Fruit fly (Drosophila melanogaster) whole organism, embryonic: Measurements from ENCODE around the gene CG4438.

ENCODE experiments used
- B-H2 ChIP-seq: fragments of 200-800 bp; sonication (Bioruptor generic); optimal IDR thresholded peaks from 2 replicates; lab custom pipeline; 2018; ENCODE audit warnings: missing biosample characterization, mild to moderate bottlenecking, missing genetic modification characterization
- C15 ChIP-seq: fragments of 200-800 bp; sonication (Bioruptor generic); IDR thresholded peaks from 3 replicates; pipeline ENCODE4 v1.3.6; 2022; ENCODE audit warnings: missing biosample characterization, missing genetic modification characterization
- CG11456 ChIP-seq: fragments of 200-800 bp; sonication (Bioruptor generic); IDR thresholded peaks from 3 replicates; pipeline ENCODE4 v1.3.6; 2022; ENCODE audit warnings: missing biosample characterization, missing genetic modification characterization
- CG12236 ChIP-seq: fragments of 200-800 bp; sonication (Bioruptor generic); optimal IDR thresholded peaks from 2 replicates; lab custom pipeline; 2016; ENCODE audit warnings: missing biosample characterization, missing genetic modification characterization
- CG13624 ChIP-seq: fragments of 200-800 bp; sonication (Bioruptor generic); optimal IDR thresholded peaks from 2 replicates; lab custom pipeline; 2016; ENCODE audit warnings: missing biosample characterization, missing genetic modification characterization
- CG14710 ChIP-seq: fragments of 200-800 bp; sonication (Bioruptor generic); optimal IDR thresholded peaks from 3 replicates; lab custom pipeline; 2019; ENCODE audit warnings: missing biosample characterization, mild to moderate bottlenecking, missing genetic modification characterization, moderate library complexity
- CG18764 ChIP-seq: fragments of 200-800 bp; sonication (Bioruptor generic); optimal IDR thresholded peaks from 3 replicates; lab custom pipeline; 2016; ENCODE audit warnings: missing biosample characterization, missing genetic modification characterization
- CG2199 ChIP-seq: fragments of 200-800 bp; sonication (Bioruptor generic); IDR thresholded peaks from 3 replicates; pipeline ENCODE4 v1.3.6; 2022; ENCODE audit warnings: missing biosample characterization, missing genetic modification characterization
- CG3163 ChIP-seq: fragments of 200-800 bp; sonication (Bioruptor generic); optimal IDR thresholded peaks from 3 replicates; lab custom pipeline; 2016; ENCODE audit warnings: missing biosample characterization, missing genetic modification characterization
- CG4360 ChIP-seq: fragments of 200-800 bp; sonication (Bioruptor generic); IDR thresholded peaks from 2 replicates; pipeline ENCODE4 v1.3.6; 2022; ENCODE audit warnings: missing biosample characterization, missing genetic modification characterization
- CG4617 ChIP-seq: fragments of 200-800 bp; sonication (Bioruptor generic); optimal IDR thresholded peaks from 3 replicates; lab custom pipeline; 2016; ENCODE audit warnings: missing biosample characterization, missing genetic modification characterization, borderline replicate concordance
- CG4854 ChIP-seq: fragments of 200-800 bp; sonication (Bioruptor generic); optimal IDR thresholded peaks from 2 replicates; lab custom pipeline; 2016; ENCODE audit warnings: missing biosample characterization, missing genetic modification characterization, inconsistent platforms
- CG6791 ChIP-seq: fragments of 200-800 bp; sonication (Bioruptor generic); IDR thresholded peaks from 3 replicates; pipeline ENCODE4 v1.3.6; 2022; ENCODE audit warnings: missing biosample characterization, missing genetic modification characterization; ENCODE audit not compliant: partially characterized antibody
- CG7745 ChIP-seq: fragments of 200-800 bp; sonication (Bioruptor generic); optimal IDR thresholded peaks from 2 replicates; lab custom pipeline; 2018; ENCODE audit warnings: missing biosample characterization, mild to moderate bottlenecking, missing genetic modification characterization, moderate library complexity
- CG8765 ChIP-seq: fragments of 200-800 bp; sonication (Bioruptor generic); IDR thresholded peaks from 2 replicates; pipeline ENCODE4 v1.3.6; 2022; ENCODE audit warnings: missing biosample characterization, missing genetic modification characterization
- CG9437 ChIP-seq: fragments of 200-800 bp; sonication (Bioruptor generic); optimal IDR thresholded peaks from 2 replicates; lab custom pipeline; 2018; ENCODE audit warnings: missing biosample characterization, mild to moderate bottlenecking, missing genetic modification characterization
- CkIIα-i1 ChIP-seq: fragments of 200-800 bp; sonication (Bioruptor generic); IDR thresholded peaks from 2 replicates; pipeline ENCODE4 v1.3.6; 2022; ENCODE audit warnings: missing biosample characterization, missing genetic modification characterization
- Drgx ChIP-seq: fragments of 200-800 bp; sonication (Bioruptor generic); IDR thresholded peaks from 2 replicates; pipeline ENCODE4 v1.3.6; 2022; ENCODE audit warnings: missing biosample characterization, missing genetic modification characterization
- Hr78 ChIP-seq, 2 experiments: fragments of 200-800 bp in 1 of 2; fragments of >200 bp in 1 of 2; sonication (Bioruptor generic) in 1 of 2; optimal IDR thresholded peaks; 2 replicates each; lab custom pipeline; 2017 to 2019; ENCODE audit warnings: missing biosample characterization in 2 of 2, missing genetic modification characterization in 2 of 2, mild to moderate bottlenecking in 1 of 2, moderate library complexity in 1 of 2
- Myb ChIP-seq: fragments of 200-800 bp; sonication (Bioruptor generic); optimal IDR thresholded peaks from 2 replicates; lab custom pipeline; 2016; ENCODE audit warnings: missing biosample characterization, missing genetic modification characterization
- Scr ChIP-seq: fragments of 200-800 bp; sonication (Bioruptor generic); IDR thresholded peaks from 2 replicates; pipeline ENCODE4 v1.3.6; 2022; ENCODE audit warnings: missing biosample characterization, missing genetic modification characterization; ENCODE audit not compliant: partially characterized antibody
- Sox100B ChIP-seq: fragments of 200-800 bp; sonication (Bioruptor generic); optimal IDR thresholded peaks from 3 replicates; lab custom pipeline; 2018; ENCODE audit warnings: missing biosample characterization, mild to moderate bottlenecking, missing genetic modification characterization
- Sry-δ ChIP-seq: fragments of 200-800 bp; sonication (Bioruptor generic); optimal IDR thresholded peaks from 2 replicates; lab custom pipeline; 2016; ENCODE audit warnings: missing biosample characterization, missing genetic modification characterization
- Stat92E ChIP-seq, 3 experiments: fragments of >200 bp in 2 of 3; fragments of 200-800 bp in 1 of 3; sonication (Bioruptor generic) in 1 of 3; optimal IDR thresholded peaks; 2 replicates each; lab custom pipeline; 2017 to 2019; ENCODE audit warnings: missing biosample characterization in 3 of 3, missing genetic modification characterization in 3 of 3, mild to moderate bottlenecking in 1 of 3, moderate library complexity in 1 of 3
- ab ChIP-seq: fragments of 200-800 bp; sonication (Bioruptor generic); optimal IDR thresholded peaks from 2 replicates; lab custom pipeline; 2016; ENCODE audit warnings: missing biosample characterization, missing genetic modification characterization
- bab2 ChIP-seq: fragments of 200-800 bp; sonication (Bioruptor generic); optimal IDR thresholded peaks from 2 replicates; lab custom pipeline; 2016; ENCODE audit warnings: missing biosample characterization, missing genetic modification characterization
- bowl ChIP-seq: fragments of 200-800 bp; sonication (Bioruptor generic); IDR thresholded peaks from 2 replicates; pipeline ENCODE4 v1.3.6; 2022; ENCODE audit warnings: missing biosample characterization, missing genetic modification characterization
- bsh ChIP-seq, 2 experiments: fragments of 200-800 bp; sonication (Bioruptor generic); optimal IDR thresholded peaks; 2 replicates each; lab custom pipeline; 2017 to 2018; ENCODE audit warnings: mild to moderate bottlenecking in 2 of 2, missing biosample characterization in 2 of 2, missing genetic modification characterization in 2 of 2, moderate library complexity in 1 of 2
- cg ChIP-seq: fragments of 200-800 bp; sonication (Bioruptor generic); optimal IDR thresholded peaks from 3 replicates; lab custom pipeline; 2019; ENCODE audit warnings: missing biosample characterization, mild to moderate bottlenecking, missing genetic modification characterization, moderate library complexity
- chinmo ChIP-seq: fragments of 200-800 bp; sonication (Bioruptor generic); IDR thresholded peaks from 4 replicates; pipeline ENCODE4 v1.3.6; 2022; ENCODE audit warnings: missing biosample characterization, missing genetic modification characterization; ENCODE audit not compliant: partially characterized antibody
- fd96Cb ChIP-seq: fragments of 200-800 bp; sonication (Bioruptor generic); optimal IDR thresholded peaks from 2 replicates; lab custom pipeline; 2018; ENCODE audit warnings: missing biosample characterization, mild to moderate bottlenecking, missing genetic modification characterization, moderate library complexity
- gsb ChIP-seq: fragments of 200-800 bp; sonication (Bioruptor generic); IDR thresholded peaks from 2 replicates; pipeline ENCODE4 v1.3.6; 2022; ENCODE audit warnings: missing biosample characterization, missing genetic modification characterization
- kni ChIP-seq: fragments of 200-800 bp; sonication (Bioruptor generic); optimal IDR thresholded peaks from 3 replicates; lab custom pipeline; 2017; ENCODE audit warnings: mild to moderate bottlenecking, missing biosample characterization, missing genetic modification reagents, missing genetic modification characterization
- mld ChIP-seq: fragments of 200-800 bp; sonication (Bioruptor generic); IDR thresholded peaks from 3 replicates; pipeline ENCODE4 v1.3.6; 2022; ENCODE audit warnings: missing biosample characterization, missing genetic modification characterization; ENCODE audit not compliant: partially characterized antibody
- odd ChIP-seq: fragments of 200-800 bp; sonication (Bioruptor generic); optimal IDR thresholded peaks from 2 replicates; lab custom pipeline; 2017; ENCODE audit warnings: missing biosample characterization, mild to moderate bottlenecking, missing genetic modification characterization
- org-1 ChIP-seq: fragments of 200-800 bp; sonication (Bioruptor generic); optimal IDR thresholded peaks from 2 replicates; lab custom pipeline; 2017; ENCODE audit warnings: missing biosample characterization, missing genetic modification characterization
- pan ChIP-seq, 4 experiments: fragments of >200 bp in 3 of 4; fragments of 200-800 bp in 1 of 4; sonication (Bioruptor generic) in 1 of 4; optimal IDR thresholded peaks in 3 of 4; IDR thresholded peaks in 1 of 4; 2 replicates each; pipeline versions ENCODE4 v1.3.6 to Lab custom; 2017 to 2022; ENCODE audit warnings: missing biosample characterization in 2 of 4, missing genetic modification characterization in 2 of 4, mixed read lengths in 1 of 4
- pfk ChIP-seq: fragments of 200-800 bp; sonication (Bioruptor generic); optimal IDR thresholded peaks from 2 replicates; lab custom pipeline; 2018; ENCODE audit warnings: missing biosample characterization, mild to moderate bottlenecking, missing genetic modification characterization, moderate library complexity
- pita ChIP-seq: fragments of 200-800 bp; sonication (Bioruptor generic); optimal IDR thresholded peaks from 2 replicates; lab custom pipeline; 2017; ENCODE audit warnings: missing biosample characterization, mild to moderate bottlenecking, missing genetic modification characterization
- sens-2 ChIP-seq: fragments of 200-800 bp; sonication (Bioruptor generic); IDR thresholded peaks from 2 replicates; pipeline ENCODE4 v1.3.6; 2022; ENCODE audit warnings: missing biosample characterization, missing genetic modification characterization
- sisA ChIP-seq: fragments of 200-800 bp; sonication (Bioruptor generic); IDR thresholded peaks from 2 replicates; pipeline ENCODE4 v1.3.6; 2022; ENCODE audit warnings: missing biosample characterization, missing genetic modification characterization
- sna ChIP-seq: fragments of 200-800 bp; sonication (Bioruptor generic); IDR thresholded peaks from 2 replicates; pipeline ENCODE4 v1.3.6; 2022; ENCODE audit warnings: missing biosample characterization, missing genetic modification characterization; ENCODE audit not compliant: partially characterized antibody
- sr ChIP-seq: fragments of 200-800 bp; sonication (Bioruptor generic); IDR thresholded peaks from 3 replicates; pipeline ENCODE4 v1.3.6; 2022; ENCODE audit warnings: missing biosample characterization, missing genetic modification characterization
- tll ChIP-seq, 2 experiments: fragments of 200-800 bp in 1 of 2; fragments of >200 bp in 1 of 2; sonication (Bioruptor generic) in 1 of 2; optimal IDR thresholded peaks; 2 replicates each; lab custom pipeline; 2017 to 2019; ENCODE audit warnings: missing biosample characterization in 2 of 2, missing genetic modification characterization in 2 of 2, mild to moderate bottlenecking in 1 of 2, moderate library complexity in 1 of 2
- trem ChIP-seq: fragments of 200-800 bp; optimal IDR thresholded peaks from 3 replicates; lab custom pipeline; 2019; ENCODE audit warnings: missing biosample characterization, mild to moderate bottlenecking, missing genetic modification characterization, moderate library complexity
- tx ChIP-seq: fragments of 200-800 bp; sonication (Bioruptor generic); optimal IDR thresholded peaks from 2 replicates; lab custom pipeline; 2016; ENCODE audit warnings: missing biosample characterization, missing genetic modification characterization
- unpg ChIP-seq: fragments of 200-800 bp; sonication (Bioruptor generic); optimal IDR thresholded peaks from 3 replicates; lab custom pipeline; 2018; ENCODE audit warnings: missing biosample characterization, mild to moderate bottlenecking, missing genetic modification characterization, moderate library complexity
- wor ChIP-seq: fragments of 200-800 bp; sonication (Bioruptor generic); IDR thresholded peaks from 2 replicates; pipeline ENCODE4 v1.3.6; 2022; ENCODE audit warnings: missing biosample characterization, missing genetic modification characterization
- z ChIP-seq: fragments of 200-800 bp; sonication (Bioruptor generic); IDR thresholded peaks from 3 replicates; pipeline ENCODE4 v1.3.6; 2022; ENCODE audit warnings: missing biosample characterization, missing genetic modification characterization

The CG4438 gene

DNA sequence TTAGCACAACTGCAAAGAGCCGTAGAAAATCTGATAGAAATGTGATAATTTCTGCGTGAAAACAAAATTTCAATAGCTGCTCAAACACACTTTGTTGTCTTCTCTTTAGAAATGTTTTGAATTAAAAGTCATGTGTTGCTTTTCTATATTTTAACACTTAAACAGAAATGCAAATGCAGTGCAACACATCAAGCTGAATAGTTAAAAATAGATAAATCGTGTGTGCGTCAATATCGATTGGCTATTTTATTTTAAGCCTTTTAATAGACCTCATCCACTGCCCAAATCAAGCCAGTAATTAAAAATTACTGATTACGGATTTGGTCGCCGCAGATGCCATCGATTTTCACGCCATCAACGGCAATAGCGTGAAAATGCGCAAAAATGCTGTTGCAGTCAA lies at the start of gene CG4438:
Gene CG4438 (minus strand): TSS at position 101 of the 400 bp plus-strand sequence.
- TF ChIP-seq sna (GFP tag; lab: Robert Waterston, UW), result no peak
- no peak for TF ChIP-seq bab2 (GFP tag; lab: Kevin White, UChicago)
- TF ChIP-seq CG9437 (GFP tag; lab: Kevin White, UChicago), result no peak
- TF ChIP-seq ab, result no peak
- no peak for TF ChIP-seq pfk (GFP tag; lab: Kevin White, UChicago)
- no peak for TF ChIP-seq fd96Cb
- TF ChIP-seq CkIIα-i1, result no peak
- TF ChIP-seq pan (optimal IDR thresholded peaks at IDR 0.05; lab: Kevin White, UChicago), result no peak
- no peak for TF ChIP-seq pan (GFP tag; optimal IDR thresholded peaks at IDR 0.05 in 1 of 2, IDR thresholded peaks at IDR 0.05 in 1 of 2)
- no peak for TF ChIP-seq CG7745 (tag; lab: Kevin White, UChicago)
- no peak for TF ChIP-seq CG2199
- no peak for TF ChIP-seq Sox100B (GFP tag; lab: Kevin White, UChicago)
- no peak for TF ChIP-seq sens-2 (GFP tag; lab: Robert Waterston, UW)
- TF ChIP-seq trem (tag; lab: Kevin White, UChicago), result no peak
- no peak for TF ChIP-seq Scr (GFP tag; lab: Robert Waterston, UW)
- no peak for TF ChIP-seq pita (GFP tag; lab: Kevin White, UChicago)
- TF ChIP-seq org-1 (GFP tag; lab: Kevin White, UChicago), result no peak
- TF ChIP-seq Stat92E (GFP tag; optimal IDR thresholded peaks at IDR 0.05; lab: Kevin White, UChicago), result no peak
- TF ChIP-seq sisA, result no peak
- no peak for TF ChIP-seq Drgx (GFP tag; lab: Robert Waterston, UW)

- TF ChIP-seq CG8765 (GFP tag; lab: Robert Waterston, UW) (no peak), CG4360 (no peak), wor (GFP tag; lab: Robert Waterston, UW) (no peak), tx (GFP tag; lab: Kevin White, UChicago) (no peak), chinmo (GFP tag; lab: Robert Waterston, UW) (peak; percentile 87; the same call in 1 of the 4 replicates), cg (GFP tag; lab: Kevin White, UChicago) (peak; percentile 30), CG4854 (no peak), Myb (GFP tag; lab: Kevin White, UChicago) (no peak), CG11456 (GFP tag; lab: Robert Waterston, UW) (no peak), gsb (GFP tag; lab: Robert Waterston, UW) (no peak), odd (no peak), C15 (no peak), kni (GFP tag; lab: Kevin White, UChicago) (no peak), bsh (GFP tag; optimal IDR thresholded peaks at IDR 0.05; lab: Kevin White, UChicago) (no peak), CG12236 (GFP tag; lab: Kevin White, UChicago) (no peak), org-1 (GFP tag; lab: Kevin White, UChicago) (no peak), tll (GFP tag; optimal IDR thresholded peaks at IDR 0.05; lab: Kevin White, UChicago) (no peak), CG14710 (tag; lab: Kevin White, UChicago) (no peak), CG4617 (GFP tag; lab: Kevin White, UChicago) (no peak), z (GFP tag; lab: Robert Waterston, UW) (peak; percentile 92), CG9437 (GFP tag; lab: Kevin White, UChicago) (no peak), sr (no peak), B-H2 (GFP tag; lab: Kevin White, UChicago) (no peak), mld (GFP tag; lab: Robert Waterston, UW) (no peak), Hr78 (GFP tag; optimal IDR thresholded peaks at IDR 0.05; lab: Kevin White, UChicago) (peak in 1 of 2 experiments; percentile 75), CG3163 (GFP tag; lab: Kevin White, UChicago) (peak; percentile 80), unpg (GFP tag; lab: Kevin White, UChicago) (no peak), bowl (GFP tag; lab: Robert Waterston, UW) (no peak), CG18764 (GFP tag; lab: Kevin White, UChicago) (no peak), Sry-δ (GFP tag; lab: Kevin White, UChicago) (no peak), CG6791 (no peak), CG13624 (GFP tag; lab: Kevin White, UChicago) (no peak)
Observed at dm6 chr2L:9446398-9446945, 48.7 kb upstream of the CG4438 start.
